Worm (Caenorhabditis elegans) whole organism, L3 larva: ENCODE data around the gene nhr-173.
A peak's percentile ranks its signal among the peaks of the same experiment; 100 is the strongest.

ENCODE experiments used
- R02D3.7 ChIP-seq: fragments of 150-350 bp; optimal IDR thresholded peaks from 2 replicates; lab custom pipeline; 2014; ENCODE audit warnings: missing biosample characterization, missing genetic modification characterization
- aly-2 ChIP-seq: fragments of 150-350 bp; optimal IDR thresholded peaks from 2 replicates; lab custom pipeline; 2014; ENCODE audit warnings: missing biosample characterization, missing genetic modification characterization
- ceh-28 ChIP-seq: fragments of 150-350 bp; optimal IDR thresholded peaks from 2 replicates; lab custom pipeline; 2014; ENCODE audit warnings: missing biosample characterization, missing genetic modification reagents, missing genetic modification characterization
- ceh-82 ChIP-seq: fragments of 150-350 bp; optimal IDR thresholded peaks from 2 replicates; lab custom pipeline; 2014; ENCODE audit warnings: missing biosample characterization, missing genetic modification characterization
- ceh-9 ChIP-seq: sonication (generic microtip); optimal IDR thresholded peaks from 2 replicates; lab custom pipeline; 2018; ENCODE audit warnings: missing biosample characterization, missing genetic modification characterization
- egl-27 ChIP-seq: sonication (generic microtip); optimal IDR thresholded peaks from 4 replicates; lab custom pipeline; 2017; ENCODE audit warnings: missing biosample characterization, missing genetic modification reagents, missing genetic modification characterization
- egl-5 ChIP-seq: fragments of 150-350 bp; optimal IDR thresholded peaks from 2 replicates; lab custom pipeline; 2017; ENCODE audit warnings: missing biosample characterization, missing genetic modification reagents, missing genetic modification characterization, inconsistent platforms
- elt-1 ChIP-seq: fragments of 150-350 bp; optimal IDR thresholded peaks from 2 replicates; lab custom pipeline; 2014; ENCODE audit warnings: missing biosample characterization, missing genetic modification characterization
- elt-2 ChIP-seq: sonication (generic microtip); optimal IDR thresholded peaks from 2 replicates; lab custom pipeline; 2016; ENCODE audit warnings: missing genetic modification reagents, mild to moderate bottlenecking, missing genetic modification characterization, missing compliant biosample characterization
- eor-1 ChIP-seq, 2 experiments: fragments of 150-350 bp; optimal IDR thresholded peaks; 2 replicates each; lab custom pipeline; 2014 to 2018; ENCODE audit warnings: missing biosample characterization in 2 of 2, missing genetic modification characterization in 2 of 2
- fkh-10 ChIP-seq: sonication (generic microtip); optimal IDR thresholded peaks from 2 replicates; lab custom pipeline; 2017; ENCODE audit warnings: missing biosample characterization, missing genetic modification reagents, missing genetic modification characterization
- fos-1 ChIP-seq: fragments of 150-350 bp; optimal IDR thresholded peaks from 2 replicates; lab custom pipeline; 2014; ENCODE audit warnings: missing biosample characterization, missing genetic modification characterization
- lin-15B ChIP-seq: fragments of 150-350 bp; optimal IDR thresholded peaks from 2 replicates; lab custom pipeline; 2014; ENCODE audit warnings: missing biosample characterization, missing genetic modification characterization
- lin-39 ChIP-seq: fragments of 150-350 bp; optimal IDR thresholded peaks from 2 replicates; lab custom pipeline; 2018; ENCODE audit warnings: missing biosample characterization, missing genetic modification reagents, missing genetic modification characterization
- mdl-1 ChIP-seq: fragments of 150-350 bp; optimal IDR thresholded peaks from 2 replicates; lab custom pipeline; 2014; ENCODE audit warnings: missing biosample characterization, missing genetic modification characterization
- mml-1 ChIP-seq: fragments of 150-350 bp; sonication (generic microtip); optimal IDR thresholded peaks from 3 replicates; lab custom pipeline; 2014; ENCODE audit warnings: missing biosample characterization, missing genetic modification characterization
- nfya-1 ChIP-seq: sonication (generic microtip); optimal IDR thresholded peaks from 2 replicates; lab custom pipeline; 2017; ENCODE audit warnings: missing genetic modification characterization, mild to moderate bottlenecking, missing compliant biosample characterization, antibody characterized with exemption, moderate library complexity; ENCODE audit not compliant: insufficient read depth
- nhr-12 ChIP-seq: fragments of 150-350 bp; optimal IDR thresholded peaks from 2 replicates; lab custom pipeline; 2014; ENCODE audit warnings: missing biosample characterization, missing genetic modification characterization
- nhr-23 ChIP-seq: fragments of 150-350 bp; optimal IDR thresholded peaks from 2 replicates; lab custom pipeline; 2014; ENCODE audit warnings: missing biosample characterization, missing genetic modification reagents, missing genetic modification characterization
- nhr-237 ChIP-seq: fragments of 150-350 bp; optimal IDR thresholded peaks from 2 replicates; lab custom pipeline; 2014; ENCODE audit warnings: missing biosample characterization, missing genetic modification characterization
- nhr-25 ChIP-seq: sonication (generic microtip); optimal IDR thresholded peaks from 2 replicates; lab custom pipeline; 2017; ENCODE audit warnings: missing biosample characterization, missing genetic modification characterization
- nhr-77 ChIP-seq: fragments of 150-350 bp; optimal IDR thresholded peaks from 2 replicates; lab custom pipeline; 2014; ENCODE audit warnings: missing biosample characterization, missing genetic modification characterization
- pha-4 ChIP-seq: fragments of 150-350 bp; optimal IDR thresholded peaks from 2 replicates; lab custom pipeline; 2014; ENCODE audit warnings: missing biosample characterization, missing genetic modification reagents, missing genetic modification characterization
- pqm-1 ChIP-seq: fragments of 150-350 bp; optimal IDR thresholded peaks from 2 replicates; lab custom pipeline; 2017; ENCODE audit warnings: missing biosample characterization, missing genetic modification characterization, inconsistent platforms
- sea-2 ChIP-seq: fragments of 150-350 bp; sonication (generic microtip); optimal IDR thresholded peaks from 4 replicates; lab custom pipeline; 2014; ENCODE audit warnings: missing biosample characterization, missing genetic modification reagents, missing genetic modification characterization
- snpc-4 ChIP-seq: fragments of 150-350 bp; optimal IDR thresholded peaks from 2 replicates; lab custom pipeline; 2014; ENCODE audit warnings: missing biosample characterization, missing genetic modification characterization
- tbx-2 ChIP-seq: sonication (generic microtip); optimal IDR thresholded peaks from 2 replicates; lab custom pipeline; 2016; ENCODE audit warnings: mild to moderate bottlenecking, missing genetic modification characterization, missing compliant biosample characterization
- unc-39 ChIP-seq: sonication (generic microtip); optimal IDR thresholded peaks from 4 replicates; lab custom pipeline; 2017; ENCODE audit warnings: missing biosample characterization, missing genetic modification characterization
- unc-62 ChIP-seq: fragments of 150-350 bp; sonication (generic microtip); optimal IDR thresholded peaks from 4 replicates; lab custom pipeline; 2014; ENCODE audit warnings: missing biosample characterization, missing genetic modification reagents, missing genetic modification characterization
- zag-1 ChIP-seq: fragments of 150-350 bp; optimal IDR thresholded peaks from 2 replicates; lab custom pipeline; 2014; ENCODE audit warnings: missing biosample characterization, missing genetic modification characterization
- ztf-11 ChIP-seq: fragments of 150-350 bp; optimal IDR thresholded peaks from 2 replicates; lab custom pipeline; 2014; ENCODE audit warnings: missing biosample characterization, missing genetic modification characterization
- ztf-4 ChIP-seq: fragments of 150-350 bp; optimal IDR thresholded peaks from 2 replicates; lab custom pipeline; 2014; ENCODE audit warnings: missing biosample characterization, missing genetic modification characterization

The nhr-173 gene

DNA sequence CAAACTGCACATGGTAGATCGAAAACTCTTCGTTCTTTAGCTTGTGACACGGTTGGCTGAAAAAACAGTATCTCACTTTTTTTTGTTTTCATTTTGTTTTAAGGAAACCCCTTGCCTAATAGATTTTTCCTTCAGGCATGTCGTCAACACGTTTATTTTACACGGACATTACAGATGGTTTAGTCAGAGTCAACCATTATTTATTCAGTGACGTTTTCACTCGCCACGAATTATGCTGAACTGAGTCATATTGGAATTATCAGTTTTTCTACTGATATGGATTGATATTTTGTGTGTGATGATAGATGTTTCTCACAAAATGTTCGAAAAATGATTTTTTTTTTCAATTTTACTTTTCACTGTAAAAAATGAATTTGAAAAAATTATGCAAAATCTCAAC is 12.1 kb downstream of the nhr-173 start:
- TF ChIP-seq sea-2 (GFP tag; lab: Kevin White, UChicago) (no peak), lin-39 (no peak), fos-1 (tag; lab: Kevin White, UChicago) (peak; percentile 42), elt-2 (tag; lab: Kevin White, UChicago) (peak; percentile 77), egl-5 (no peak), ceh-28 (tag; lab: Kevin White, UChicago) (no peak), lin-15B (tag; lab: Kevin White, UChicago) (no peak), nhr-237 (tag; lab: Kevin White, UChicago) (no peak), egl-27 (no peak), pha-4 (peak; percentile 27), ztf-4 (tag; lab: Kevin White, UChicago) (no peak), ztf-11 (no peak), aly-2 (no peak), eor-1 (tag; optimal IDR thresholded peaks at IDR 0.05; lab: Kevin White, UChicago) (no peak), pqm-1 (tag; lab: Kevin White, UChicago) (peak; percentile 57)

DNA sequence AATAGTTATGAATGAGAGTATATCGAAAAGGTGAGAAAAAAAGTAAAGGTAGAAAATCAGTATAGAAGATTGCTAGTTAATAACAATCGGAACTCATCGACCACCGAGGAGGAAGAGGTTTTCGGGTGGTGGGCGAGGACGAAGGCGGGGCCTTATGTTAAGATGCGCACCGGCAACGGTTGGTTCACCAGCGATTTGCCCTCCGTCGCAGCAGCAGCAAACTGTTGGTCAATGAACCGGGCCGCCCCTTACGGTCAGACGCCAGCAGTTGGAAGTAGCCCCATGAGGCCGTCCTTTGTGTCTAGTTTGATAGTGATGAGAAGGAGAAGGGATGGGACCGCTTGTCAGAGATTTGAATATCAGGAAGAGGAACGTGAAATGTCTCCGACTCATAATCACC is 13.6 kb downstream of the nhr-173 start, which contains the start of gene nhr-137:
TSS of gene nhr-137 (minus strand) at position 101 of the 400 bp plus-strand sequence.
- TF ChIP-seq elt-1 = no peak
- TF ChIP-seq mml-1 (tag; lab: Kevin White, UChicago) = no peak
- TF ChIP-seq mdl-1 (tag; lab: Kevin White, UChicago) = no peak
- TF ChIP-seq nfya-1 = no peak
- TF ChIP-seq ceh-28 (tag; lab: Kevin White, UChicago) = no peak
- no peak for TF ChIP-seq pqm-1 (tag; lab: Kevin White, UChicago)
- TF ChIP-seq ceh-9 (tag; lab: Kevin White, UChicago) = no peak
- no peak for TF ChIP-seq unc-62 (GFP tag; lab: Kevin White, UChicago)
- TF ChIP-seq nhr-237 (tag; lab: Kevin White, UChicago) = no peak
- TF ChIP-seq elt-2 (tag; lab: Kevin White, UChicago) = no peak
- TF ChIP-seq nhr-77 (tag; lab: Kevin White, UChicago) = no peak
- no peak for TF ChIP-seq tbx-2 (tag; lab: Kevin White, UChicago)

DNA sequence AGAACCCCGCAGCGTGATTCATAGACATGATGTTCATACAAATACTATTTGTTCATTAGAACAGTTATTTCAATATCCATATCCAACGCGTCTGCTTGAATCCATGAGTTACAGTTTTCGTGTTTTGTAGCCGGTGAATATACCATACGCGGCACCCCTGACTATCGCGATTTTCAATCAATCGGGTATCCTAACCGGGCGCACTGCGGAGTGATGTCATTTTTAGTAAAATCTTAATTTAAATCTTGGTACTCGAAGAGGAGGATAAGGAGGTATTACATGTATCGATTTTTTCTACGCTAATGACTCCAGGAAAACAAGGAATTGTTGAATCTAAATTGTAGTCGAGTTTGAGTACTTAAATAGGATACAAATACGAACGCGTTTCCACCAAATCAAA is 14.0 kb downstream of the nhr-173 start:
- TF ChIP-seq elt-1 (peak; percentile 22), ceh-28 (tag; lab: Kevin White, UChicago) (no peak)
- TF ChIP-seq, all 47 proteins: peak for 1

DNA sequence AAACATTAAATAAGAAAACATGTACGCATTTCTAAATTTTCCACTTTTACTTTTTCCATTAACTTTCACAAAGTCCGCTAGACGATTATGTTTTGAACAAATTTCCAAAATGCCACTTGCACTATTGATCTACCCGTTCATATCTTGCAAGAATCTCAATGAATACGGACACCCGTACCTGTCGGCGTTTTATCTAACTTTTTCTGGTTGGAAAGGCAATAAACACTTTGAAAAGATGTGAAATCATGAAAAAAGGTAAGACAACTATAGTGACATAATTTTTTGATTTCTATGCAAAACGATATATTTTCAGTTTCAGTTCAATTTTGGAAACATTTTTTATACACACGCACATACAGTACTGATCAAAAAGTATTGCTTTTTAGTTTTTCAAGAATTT is 16.4 kb downstream of the nhr-173 start:
- TF ChIP-seq egl-5 (no peak), aly-2 (no peak), tbx-2 (tag; lab: Kevin White, UChicago) (no peak), nhr-12 (tag; lab: Kevin White, UChicago) (no peak), nhr-23 (tag; lab: Kevin White, UChicago) (peak; percentile 27), nhr-237 (tag; lab: Kevin White, UChicago) (no peak), mdl-1 (tag; lab: Kevin White, UChicago) (no peak), pha-4 (no peak), ceh-82 (tag; lab: Kevin White, UChicago) (no peak), unc-39 (tag; lab: Kevin White, UChicago) (no peak), zag-1 (tag; lab: Kevin White, UChicago) (no peak), nhr-25 (no peak), elt-1 (peak; percentile 69), mml-1 (tag; lab: Kevin White, UChicago) (no peak), snpc-4 (tag; lab: Kevin White, UChicago) (no peak), fkh-10 (GFP tag; lab: Kevin White, UChicago) (no peak), sea-2 (GFP tag; lab: Kevin White, UChicago) (no peak), R02D3.7 (tag; lab: Kevin White, UChicago) (no peak)

DNA sequence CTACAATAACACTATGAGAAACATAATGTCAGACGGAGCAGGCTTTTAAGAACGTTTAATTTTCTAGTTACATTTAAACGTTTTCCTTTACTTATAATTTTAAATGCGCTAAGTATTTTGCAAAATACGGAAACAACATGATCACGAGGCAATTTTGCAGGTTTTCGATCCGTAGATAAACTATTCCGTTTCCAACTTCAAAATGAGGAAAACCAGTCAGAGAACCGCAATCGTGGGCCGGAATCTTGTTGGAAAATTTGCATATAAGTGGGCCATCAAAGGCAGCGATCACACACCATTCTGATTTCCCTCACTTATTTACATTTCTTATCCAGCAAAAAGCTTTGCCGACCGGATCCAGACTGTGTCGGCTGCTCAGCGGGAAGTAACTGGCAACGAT is 17.2 kb downstream of the nhr-173 start, which contains the start of gene col-172:
TSS of gene col-172 (plus strand) at position 301 of the 400 bp plus-strand sequence.
- TF ChIP-seq elt-2 (tag; lab: Kevin White, UChicago) (no peak), nhr-23 (tag; lab: Kevin White, UChicago) (peak; percentile 7)
- TF ChIP-seq, all 47 proteins: peak for 1
